Fruit fly (Drosophila melanogaster) whole organism, larva: ENCODE data around the gene loaf.
A peak's percentile ranks its signal among the peaks of the same experiment; 100 is the strongest.

Experiments
- noc ChIP-seq: fragments of 200-800 bp; sonication (Bioruptor generic); optimal IDR thresholded peaks from 3 replicates; lab custom pipeline; 2019; ENCODE audit warnings: missing biosample characterization, mild to moderate bottlenecking, missing genetic modification characterization, moderate library complexity

The loaf gene

DNA sequence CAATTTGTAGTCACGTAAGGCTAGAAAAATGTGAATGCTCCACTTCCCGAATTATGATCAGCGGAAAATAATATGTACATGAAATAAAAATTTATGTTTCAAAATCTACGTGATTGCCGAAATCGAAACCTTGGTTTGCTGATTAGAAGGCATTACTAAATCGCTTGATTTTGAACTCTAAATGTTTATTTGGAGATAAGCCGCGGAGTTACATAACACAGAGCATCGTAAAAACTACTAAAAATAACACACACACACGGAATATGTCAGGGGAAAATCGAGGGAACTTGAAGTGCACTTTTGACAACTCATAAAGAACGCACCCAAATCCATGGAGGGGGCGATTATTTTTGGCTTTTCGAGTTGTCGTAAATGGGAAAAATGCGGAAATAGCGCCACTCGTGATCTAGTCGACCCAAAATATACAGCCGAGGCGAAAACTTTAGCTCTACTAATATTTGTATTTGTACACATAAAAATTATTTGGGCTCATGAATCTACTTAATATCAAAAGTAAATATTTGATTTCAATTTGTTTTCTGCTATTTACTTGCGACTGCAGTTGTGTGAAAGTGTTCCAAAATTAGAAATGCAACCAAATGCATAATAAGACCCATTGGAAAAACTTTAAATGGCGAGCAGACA is 61.0 kb downstream of the loaf start:
- TF ChIP-seq noc (tag; lab: Kevin White, UChicago), result no peak

DNA sequence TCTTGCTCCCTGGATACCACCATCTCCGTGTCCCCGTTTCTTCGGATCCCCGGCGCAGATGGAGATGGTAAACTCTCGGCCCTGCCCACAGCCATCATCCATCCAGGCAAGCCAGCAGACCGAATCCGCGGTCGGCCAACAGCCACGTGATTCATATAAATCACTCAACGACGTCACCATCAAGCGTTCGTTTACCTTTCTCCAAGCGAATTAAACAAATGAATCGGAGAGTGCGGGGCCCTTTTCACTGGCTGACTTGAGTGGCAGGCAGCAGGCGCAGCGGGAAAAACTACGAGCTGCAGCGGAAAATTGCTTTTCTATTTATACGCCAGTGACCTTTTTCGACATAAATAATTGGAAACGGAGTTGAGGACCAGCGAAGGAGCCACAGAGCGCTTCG is 62.4 kb downstream of the loaf start:
- TF ChIP-seq noc (tag; lab: Kevin White, UChicago), result no peak

DNA sequence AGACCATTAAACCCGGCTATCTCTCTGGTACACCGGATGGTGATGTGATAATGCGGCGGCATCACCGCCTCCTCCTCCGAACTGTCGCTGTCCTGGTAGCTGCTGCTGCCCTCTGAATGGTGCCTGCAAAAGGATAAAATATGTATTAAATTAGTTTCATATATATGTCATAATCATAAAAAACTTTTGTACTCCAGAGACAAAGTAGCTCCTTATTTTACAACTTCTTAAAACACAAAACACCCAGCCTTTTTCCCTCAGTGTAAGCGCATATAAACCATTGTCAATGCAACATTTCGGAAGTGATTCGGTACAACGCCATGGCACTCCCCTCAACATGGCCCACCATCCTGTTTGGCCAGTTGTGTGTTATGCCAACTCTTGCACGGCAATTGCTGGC is 64.3 kb downstream of the loaf start:
- no peak for TF ChIP-seq noc (tag; lab: Kevin White, UChicago)

DNA sequence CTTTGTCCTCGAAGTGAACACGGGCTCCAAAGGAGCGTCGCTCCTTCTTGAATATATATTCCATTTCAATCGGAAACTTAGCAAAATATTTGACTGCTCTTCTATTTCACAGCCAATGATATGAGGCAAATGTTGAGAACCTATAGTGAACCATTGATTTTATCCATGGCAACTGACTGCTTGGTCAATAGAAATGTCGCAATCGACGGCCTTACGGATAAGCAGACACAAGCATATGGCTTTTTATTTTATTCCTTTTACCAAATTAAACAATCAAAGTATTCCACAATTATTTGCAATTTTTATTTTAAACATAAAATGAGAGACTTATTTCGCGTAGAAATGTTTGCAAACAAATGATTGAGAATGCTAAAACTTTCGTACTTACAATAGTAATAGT is 66.8 kb downstream of the loaf start, which contains the start of gene Dnai2:
Gene Dnai2 (minus strand): TSS at position 101 of the 400 bp plus-strand sequence.
- no peak for TF ChIP-seq noc (tag; lab: Kevin White, UChicago)

DNA sequence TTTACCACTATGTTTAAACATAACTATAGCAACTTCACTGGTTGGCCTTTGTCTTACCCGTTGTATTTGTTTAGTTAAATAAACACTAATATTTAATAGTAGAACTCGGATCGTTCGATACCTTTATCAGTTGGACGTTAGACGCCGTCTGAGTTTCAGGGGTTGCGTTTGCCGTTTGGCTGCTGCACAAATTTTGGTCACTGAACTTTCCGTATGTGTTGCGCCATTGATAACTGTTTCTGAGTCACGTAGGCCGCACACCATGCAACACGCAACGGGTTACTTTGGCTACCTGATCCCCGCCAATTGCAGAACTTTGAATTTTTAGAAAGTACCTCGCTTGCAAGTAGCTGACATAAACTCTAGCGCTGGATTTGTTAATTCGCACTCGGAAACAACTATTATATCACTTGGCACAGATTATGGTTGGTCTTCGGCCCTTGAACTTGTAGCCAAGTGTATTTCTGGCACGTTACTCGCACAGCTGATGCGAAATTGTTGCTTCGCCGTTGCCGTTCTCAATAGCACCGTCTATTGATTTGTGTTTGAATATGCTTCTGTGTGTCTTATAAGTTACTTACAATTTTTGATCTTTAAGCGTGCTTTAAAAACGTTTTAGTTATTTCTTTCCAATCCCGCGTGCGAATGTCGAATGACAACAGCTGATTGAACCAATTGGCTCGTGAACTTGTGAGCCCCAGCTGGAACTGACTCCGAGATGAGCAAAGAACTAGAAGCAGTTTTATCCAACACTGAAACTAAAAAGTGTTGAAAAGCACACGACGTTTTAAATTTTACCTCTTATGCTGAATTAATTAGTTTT is 69.5 kb downstream of the loaf start, which contains the start of gene Dph1:
Gene Dph1 (minus strand): TSS at position 670 of the 823 bp plus-strand sequence.
- peak; percentile 65 for TF ChIP-seq noc (tag; lab: Kevin White, UChicago)

DNA sequence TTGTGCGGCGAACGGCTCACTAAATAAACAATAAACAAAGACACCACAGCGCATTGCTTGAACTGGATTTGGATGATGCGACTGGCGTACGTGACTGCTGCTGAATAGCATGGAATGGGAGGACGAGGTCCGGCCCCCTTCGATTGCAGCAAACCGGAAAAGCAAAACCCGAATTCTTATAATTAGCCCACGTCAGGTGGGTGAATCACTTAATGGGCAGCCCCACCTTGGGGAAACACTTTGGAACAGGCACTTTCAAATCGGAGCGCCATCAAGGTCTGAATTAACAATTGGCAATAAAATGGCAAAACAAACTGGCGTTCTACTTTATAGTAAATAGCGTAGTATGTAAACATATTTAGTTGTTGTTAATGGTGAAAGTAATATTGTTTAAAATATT is 70.2 kb downstream of the loaf start:
- no peak for TF ChIP-seq noc (tag; lab: Kevin White, UChicago)

DNA sequence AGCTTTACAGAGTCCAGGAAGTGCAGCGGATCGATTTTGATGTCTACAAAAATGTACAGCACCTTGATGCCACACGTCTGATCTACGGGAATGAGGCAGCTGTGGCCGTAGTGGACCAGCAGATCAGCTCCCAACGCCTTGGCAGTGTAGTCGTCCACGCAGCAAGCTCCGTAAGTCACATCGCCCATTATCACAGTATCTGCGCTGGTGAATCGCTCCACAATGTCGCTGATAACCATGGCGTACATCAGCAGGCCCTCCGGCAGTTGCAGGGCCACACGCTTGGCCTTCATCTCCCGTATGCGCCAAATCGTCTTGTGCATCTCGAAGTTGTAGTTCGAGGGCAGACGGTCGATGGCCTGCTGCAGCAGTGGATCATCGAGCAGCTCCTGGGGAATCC is 70.9 kb downstream of the loaf start:
- TF ChIP-seq noc (tag; lab: Kevin White, UChicago), result no peak

DNA sequence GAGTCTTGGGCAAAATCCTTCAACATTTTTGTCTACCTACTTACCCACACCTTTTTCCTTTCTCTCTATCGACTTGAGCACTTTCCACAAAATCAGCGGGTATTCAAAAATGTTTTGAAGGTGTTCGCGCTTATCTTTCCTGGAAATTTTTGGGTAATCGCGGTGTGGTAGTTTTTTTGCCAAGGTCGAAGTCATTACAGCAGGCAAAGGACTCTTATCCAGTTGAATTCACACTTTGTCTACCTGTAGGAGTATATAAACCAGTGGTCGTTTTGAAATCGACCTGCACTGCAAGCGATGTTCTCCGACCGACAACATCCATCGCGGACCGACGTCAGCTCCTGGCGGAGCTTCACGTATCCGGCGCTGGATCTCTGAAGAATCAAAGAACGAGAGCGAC is 73.1 kb downstream of the loaf start:
- no peak for TF ChIP-seq noc (tag; lab: Kevin White, UChicago)

DNA sequence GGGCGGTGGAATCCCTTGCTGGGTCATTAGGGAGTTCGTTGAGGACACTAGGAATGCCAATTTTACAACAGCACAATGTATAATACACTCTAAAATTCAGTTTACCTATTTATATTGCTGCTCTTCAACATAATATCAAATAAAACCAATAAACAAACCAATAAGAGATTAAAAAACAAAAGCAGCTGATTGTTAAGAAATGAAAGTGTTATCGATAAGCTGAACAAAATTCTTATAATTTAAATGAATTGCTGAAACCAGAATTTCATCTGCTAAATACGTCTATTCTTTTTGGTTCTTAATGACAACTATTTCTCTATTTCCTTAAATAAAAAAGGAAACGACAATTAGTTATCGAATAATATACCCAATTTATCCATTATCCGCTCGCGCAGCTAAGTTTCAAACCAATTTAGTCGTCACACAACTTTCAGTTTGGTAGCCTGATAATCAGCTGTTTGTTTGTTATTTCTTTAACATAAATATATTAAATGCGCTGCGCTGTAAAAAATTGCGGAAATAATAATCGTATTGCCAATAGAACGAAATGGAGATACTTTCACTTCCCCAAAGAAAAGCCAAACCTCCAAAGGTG is 74.7 kb downstream of the loaf start, which contains the start of the genes Pldn and CG14135:
Gene Pldn (minus strand): TSS at position 197 of the 595 bp plus-strand sequence.
Gene CG14135 (plus strand): TSS at position 369 of the 595 bp plus-strand sequence.
- no peak for TF ChIP-seq noc (tag; lab: Kevin White, UChicago)

DNA sequence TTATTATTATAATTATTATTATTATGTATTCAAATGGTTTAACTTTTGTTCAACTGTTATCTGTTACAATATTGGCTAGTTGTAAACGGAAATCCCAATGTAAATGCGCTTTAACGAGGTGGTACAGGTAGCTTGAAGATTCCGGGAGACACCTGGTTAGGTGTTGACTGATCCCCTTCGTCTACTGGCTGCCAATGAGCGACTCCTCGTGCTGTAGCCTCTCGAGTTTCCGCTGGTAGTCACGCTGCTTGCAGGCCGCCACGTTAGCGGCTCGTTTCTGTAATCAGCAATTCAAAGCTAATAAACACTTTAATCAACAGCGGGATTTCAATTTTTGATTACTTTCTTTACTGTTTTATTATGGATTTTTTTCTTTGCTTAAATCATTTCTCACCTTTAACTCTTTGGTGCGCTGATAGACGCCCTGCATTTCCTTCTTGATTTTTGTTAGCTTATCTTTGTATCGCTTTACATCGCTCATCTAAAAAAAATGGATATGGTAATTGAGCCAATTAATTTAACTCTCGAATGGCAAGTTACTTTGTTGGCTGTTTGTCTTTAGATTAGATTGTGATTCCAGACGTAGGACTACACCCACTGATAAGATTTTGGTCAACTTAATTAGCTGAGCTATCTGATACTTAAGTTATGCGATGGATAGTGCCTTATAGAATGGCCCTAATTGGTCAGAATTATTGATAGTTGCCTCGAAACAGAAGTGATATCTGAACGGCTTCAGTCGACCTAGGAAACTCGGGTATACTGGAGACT is 76.0 kb downstream of the loaf start:
- TF ChIP-seq noc (tag; lab: Kevin White, UChicago), result no peak

DNA sequence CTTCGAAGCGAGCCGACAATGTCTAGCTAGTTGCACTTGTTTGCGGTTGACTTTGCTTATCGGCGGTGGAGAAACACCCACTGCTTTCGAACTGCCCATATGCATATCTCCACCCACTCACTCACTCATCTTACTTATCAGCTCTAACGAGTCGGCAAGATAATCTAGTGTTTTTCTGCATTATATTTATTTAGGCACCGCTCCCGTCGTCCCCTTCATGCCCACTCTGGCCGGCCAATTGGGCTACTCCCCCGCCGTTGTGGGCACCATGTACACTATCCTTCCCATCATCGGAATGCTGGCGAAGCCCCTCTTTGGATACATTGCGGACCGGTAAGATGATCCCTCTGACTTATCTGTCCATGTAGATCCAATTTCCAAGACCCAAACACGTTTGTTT is 80.1 kb downstream of the loaf start:
- TF ChIP-seq noc (tag; lab: Kevin White, UChicago), result no peak

DNA sequence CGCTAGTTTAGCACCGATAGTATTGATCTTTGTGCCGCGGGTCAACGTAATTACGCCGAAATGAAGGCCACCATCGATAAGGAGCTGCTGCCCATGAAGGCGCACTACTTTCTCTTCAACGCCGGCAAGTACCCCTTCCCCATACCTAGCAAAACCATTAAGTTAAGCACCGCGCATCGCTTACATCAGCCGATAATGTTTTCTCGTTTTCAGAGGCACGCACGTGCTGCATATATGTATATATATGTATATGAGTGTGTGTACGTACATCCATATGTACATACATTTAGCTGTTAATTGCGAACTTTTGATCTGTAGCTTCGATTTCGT is 81.5 kb downstream of the loaf start:
- no peak for TF ChIP-seq noc (tag; lab: Kevin White, UChicago)

DNA sequence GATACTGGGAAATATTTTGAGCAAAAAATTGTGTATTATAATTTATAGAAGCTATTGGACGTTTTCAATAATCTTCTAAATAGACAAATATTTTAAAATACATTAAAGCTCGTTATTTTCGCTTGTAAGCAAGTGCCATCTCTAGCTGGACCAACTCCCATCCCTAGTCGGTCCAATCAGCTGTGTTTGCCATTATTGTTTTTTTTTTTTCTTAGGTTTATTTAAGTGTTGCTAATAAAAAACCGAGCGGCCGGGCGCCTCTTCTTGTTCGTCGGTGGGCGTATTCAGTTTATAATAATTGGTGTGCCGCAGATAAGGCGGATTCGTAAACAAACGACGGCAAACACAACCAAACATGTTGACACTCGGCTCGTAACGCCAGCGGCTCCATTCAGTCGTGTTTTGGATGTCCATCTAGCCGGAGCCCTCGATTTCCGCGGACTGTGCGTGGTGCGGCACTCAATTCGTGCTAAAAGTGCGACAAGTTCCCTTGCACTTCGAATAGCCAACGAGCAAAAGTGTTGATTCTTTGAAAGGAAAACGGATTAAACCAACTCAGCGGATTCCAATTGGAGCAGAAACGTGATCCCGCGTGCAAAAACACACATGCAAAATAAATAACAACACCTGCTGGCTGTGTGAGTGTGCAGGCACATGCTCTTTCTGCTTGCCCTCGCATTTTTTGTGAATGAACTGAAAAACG is 82.0 kb downstream of the loaf start, which contains the start of gene Sugb:
Gene Sugb (plus strand): TSS at position 162 of the 703 bp plus-strand sequence.
- peak; percentile 72 for TF ChIP-seq noc (tag; lab: Kevin White, UChicago)
